Worm (Caenorhabditis elegans): ENCODE results near the gene Y48C3A.12.

The Y48C3A.12 gene

DNA sequence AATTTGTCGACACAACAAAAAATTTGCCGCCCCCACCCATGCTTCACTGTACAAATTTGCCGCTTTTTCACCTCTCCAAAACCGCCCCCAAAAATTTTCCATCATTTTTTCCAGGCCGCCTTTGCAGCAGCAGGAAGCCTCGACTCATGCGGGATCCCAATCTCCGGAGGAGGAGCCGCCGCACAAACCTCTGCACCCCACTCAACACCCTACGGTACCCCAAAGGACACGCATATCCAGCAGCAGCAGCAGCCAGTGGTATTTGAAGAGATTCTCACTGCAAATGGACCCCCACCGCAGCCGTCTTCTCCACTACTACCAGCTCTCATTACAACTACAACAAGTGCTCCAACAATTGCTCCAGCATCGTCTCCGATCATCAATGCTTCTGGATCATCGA, 6.8 kb downstream of the Y48C3A.12 start:
- TF ChIP-seq ceh-45 (GFP tag; IDR thresholded peaks at IDR 0.05) (no peak), ceh-34 (tag; optimal IDR thresholded peaks at IDR 0.05) (no peak), pha-2 (tag; optimal IDR thresholded peaks at IDR 0.05) (no peak), ahr-1 (tag; optimal IDR thresholded peaks at IDR 0.05) (no peak), fax-1 (tag; optimal IDR thresholded peaks at IDR 0.05) (no peak), unc-3 (GFP tag; conservative IDR thresholded peaks at IDR 0.05) (no peak), unc-3 (tag; optimal IDR thresholded peaks at IDR 0.05) (no peak), ama-1 (optimal IDR thresholded peaks at IDR 0.05) (no peak), ztf-16 (tag; optimal IDR thresholded peaks at IDR 0.05) (no peak), ceh-30 (tag; optimal IDR thresholded peaks at IDR 0.05) (no peak), odd-2 (tag; optimal IDR thresholded peaks at IDR 0.05) (no peak), sdc-2 (tag; optimal IDR thresholded peaks at IDR 0.05) (no peak), ref-2 (tag; optimal IDR thresholded peaks at IDR 0.05) (no peak), tbx-7 (tag; optimal IDR thresholded peaks at IDR 0.05) (no peak), pag-3 (tag; optimal IDR thresholded peaks at IDR 0.05; ENCODE audit: borderline replicate concordance) (no peak), ceh-6 (GFP tag; optimal IDR thresholded peaks at IDR 0.05) (no peak), unc-86 (tag; optimal IDR thresholded peaks at IDR 0.05) (no peak), unc-55 (GFP tag; optimal IDR thresholded peaks at IDR 0.05) (no peak), hlh-15 (tag; optimal IDR thresholded peaks at IDR 0.05) (no peak), ceh-22 (tag; optimal IDR thresholded peaks at IDR 0.05) (no peak)

DNA sequence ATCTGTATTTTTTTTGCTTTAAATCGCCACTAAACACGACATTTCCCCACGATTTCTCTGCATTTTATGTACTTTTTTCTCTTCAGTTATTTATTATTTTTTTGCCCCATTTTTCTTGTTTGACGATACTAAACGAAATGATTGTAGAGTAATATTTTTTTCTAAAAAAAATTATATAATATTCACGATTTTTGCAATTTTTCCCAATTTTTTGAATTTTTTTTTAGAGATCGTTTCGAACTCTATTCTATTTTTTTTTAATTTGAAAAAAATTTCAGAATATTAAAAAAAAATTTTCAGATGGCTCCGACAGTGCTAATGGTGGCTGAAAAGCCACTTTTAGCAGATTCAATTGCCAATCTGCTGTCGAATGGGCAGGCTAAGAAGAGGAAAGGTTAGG, 13.2 kb downstream of the Y48C3A.12 start, which contains the start of gene Y48C3A.14:
Gene Y48C3A.14, plus strand, starts transcription at position 301 of the 400 bp plus-strand sequence.
- TF ChIP-seq pat-9 (tag; optimal IDR thresholded peaks at IDR 0.05) (no peak), nfya-1 (tag; optimal IDR thresholded peaks at IDR 0.05) (no peak), hlh-30 (tag; optimal IDR thresholded peaks at IDR 0.05; ENCODE audit: insufficient read depth) (no peak), ama-1 (optimal IDR thresholded peaks at IDR 0.05) (no peak), ceh-24 (tag; optimal IDR thresholded peaks at IDR 0.05) (no peak), fkh-6 (tag; optimal IDR thresholded peaks at IDR 0.05) (no peak), fkh-10 (GFP tag; optimal IDR thresholded peaks at IDR 0.05) (no peak), ttx-3 (tag; optimal IDR thresholded peaks at IDR 0.05) (no peak), gmeb-2 (tag; optimal IDR thresholded peaks at IDR 0.05) (no peak)

DNA sequence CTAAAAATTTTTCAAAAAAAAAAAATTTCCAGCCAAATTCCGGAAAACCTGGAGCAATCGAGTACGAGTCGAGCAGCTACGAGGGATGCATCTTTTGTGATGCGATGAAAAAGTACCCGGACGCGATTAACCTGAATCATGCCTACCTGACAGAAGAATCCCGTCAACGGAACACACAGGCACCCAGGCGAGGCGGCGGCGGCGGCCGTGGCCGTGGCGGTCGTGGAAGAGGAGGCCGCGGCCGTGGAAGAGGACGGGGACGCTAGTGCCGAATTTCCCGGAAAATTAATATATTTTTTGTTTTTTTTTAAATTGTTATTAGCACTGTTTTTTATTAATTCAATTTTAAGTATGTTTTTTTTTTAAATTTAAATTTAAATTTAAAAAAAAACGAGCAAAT, 25.3 kb downstream of the Y48C3A.12 start:
- TF ChIP-seq unc-86 (tag; optimal IDR thresholded peaks at IDR 0.05), result no peak
- no peak for TF ChIP-seq pros-1 (tag; optimal IDR thresholded peaks at IDR 0.05)
- no peak for TF ChIP-seq sox-2 (GFP tag; IDR thresholded peaks at IDR 0.05)
- TF ChIP-seq fkh-6 (tag; optimal IDR thresholded peaks at IDR 0.05), result no peak
- TF ChIP-seq ceh-22 (tag; optimal IDR thresholded peaks at IDR 0.05), result no peak
- no peak for TF ChIP-seq pax-1 (tag; optimal IDR thresholded peaks at IDR 0.05)
- no peak for TF ChIP-seq dmd-4 (tag; optimal IDR thresholded peaks at IDR 0.05; ENCODE audit: borderline replicate concordance)
- TF ChIP-seq C08G9.2 (tag; optimal IDR thresholded peaks at IDR 0.05), result no peak
- TF ChIP-seq syd-9 (tag; optimal IDR thresholded peaks at IDR 0.05), result no peak
- TF ChIP-seq ceh-30 (tag; optimal IDR thresholded peaks at IDR 0.05), result no peak
- no peak for TF ChIP-seq unc-3 (GFP tag; conservative IDR thresholded peaks at IDR 0.05)
- no peak for TF ChIP-seq unc-3 (tag; optimal IDR thresholded peaks at IDR 0.05)
- no peak for TF ChIP-seq pqm-1 (tag; optimal IDR thresholded peaks at IDR 0.05)
- no peak for TF ChIP-seq dve-1 (tag; optimal IDR thresholded peaks at IDR 0.05)
- TF ChIP-seq elt-4 (tag; optimal IDR thresholded peaks at IDR 0.05), result no peak
- TF ChIP-seq K09A11.1 (tag; optimal IDR thresholded peaks at IDR 0.05; ENCODE audit: insufficient read depth), result no peak
- no peak for TF ChIP-seq che-1 (tag; optimal IDR thresholded peaks at IDR 0.05)
- no peak for TF ChIP-seq nhr-11 (tag; optimal IDR thresholded peaks at IDR 0.05)
